Fruit fly (Drosophila melanogaster) whole organism, prepupa: ENCODE results near the gene nkd.

Experiments
- Blimp-1 ChIP-seq: fragments of 200-800 bp; sonication (Bioruptor generic); optimal IDR thresholded peaks from 3 replicates; lab custom pipeline; 2017; ENCODE audit warnings: missing biosample characterization, missing genetic modification characterization, mild to moderate bottlenecking, moderate library complexity, missing genetic modification reagents
- CG10631 ChIP-seq: fragments of 200-800 bp; sonication (Bioruptor generic); optimal IDR thresholded peaks from 2 replicates; lab custom pipeline; 2016; ENCODE audit warnings: missing biosample characterization, missing genetic modification characterization
- CG10669 ChIP-seq: fragments of 200-800 bp; sonication (Bioruptor generic); optimal IDR thresholded peaks from 3 replicates; lab custom pipeline; 2018; ENCODE audit warnings: missing biosample characterization, mild to moderate bottlenecking, missing genetic modification characterization, moderate library complexity
- CG11294 ChIP-seq: fragments of 200-800 bp; sonication (Bioruptor generic); IDR thresholded peaks from 2 replicates; pipeline ENCODE4 v1.3.6; 2022; ENCODE audit warnings: missing biosample characterization, missing genetic modification characterization
- CG11762 ChIP-seq: fragments of 200-800 bp; sonication (Bioruptor generic); optimal IDR thresholded peaks from 3 replicates; lab custom pipeline; 2016; ENCODE audit warnings: missing biosample characterization, missing genetic modification characterization; ENCODE audit not compliant: insufficient read depth
- CG15336 ChIP-seq: fragments of 200-800 bp; sonication (Bioruptor generic); IDR thresholded peaks from 2 replicates; pipeline ENCODE4 v1.3.6; 2022; ENCODE audit warnings: missing biosample characterization, missing genetic modification characterization
- CG16779 ChIP-seq: fragments of 200-800 bp; sonication (Bioruptor generic); optimal IDR thresholded peaks from 3 replicates; lab custom pipeline; 2017; ENCODE audit warnings: missing biosample characterization, mild to moderate bottlenecking, missing genetic modification characterization
- CG3032 ChIP-seq: fragments of 200-800 bp; optimal IDR thresholded peaks from 2 replicates; lab custom pipeline; 2019; ENCODE audit warnings: missing biosample characterization, mild to moderate bottlenecking, missing genetic modification characterization, moderate library complexity
- CG32006 ChIP-seq: fragments of 200-800 bp; sonication (Bioruptor generic); optimal IDR thresholded peaks from 3 replicates; lab custom pipeline; 2017; ENCODE audit warnings: missing biosample characterization, mild to moderate bottlenecking, missing genetic modification characterization
- CG34406 ChIP-seq: fragments of 200-800 bp; sonication (Bioruptor generic); optimal IDR thresholded peaks from 3 replicates; lab custom pipeline; 2016; ENCODE audit warnings: missing biosample characterization, missing genetic modification characterization
- CG3919 ChIP-seq: fragments of 200-800 bp; sonication (Bioruptor generic); optimal IDR thresholded peaks from 3 replicates; lab custom pipeline; 2016; ENCODE audit warnings: missing biosample characterization, missing genetic modification characterization
- CG4318 ChIP-seq: fragments of 200-800 bp; sonication (Bioruptor generic); optimal IDR thresholded peaks from 3 replicates; lab custom pipeline; 2017; ENCODE audit warnings: missing biosample characterization, mild to moderate bottlenecking, missing genetic modification characterization
- CG6163 ChIP-seq: fragments of 200-800 bp; sonication (Bioruptor generic); IDR thresholded peaks from 3 replicates; pipeline ENCODE4 v1.3.6; 2022; ENCODE audit warnings: missing biosample characterization, missing genetic modification characterization
- CG6792 ChIP-seq: fragments of 200-800 bp; sonication (Bioruptor generic); optimal IDR thresholded peaks from 3 replicates; lab custom pipeline; 2016; ENCODE audit warnings: missing biosample characterization, missing genetic modification characterization
- CG6808 ChIP-seq: fragments of 200-800 bp; sonication (Bioruptor generic); optimal IDR thresholded peaks from 3 replicates; lab custom pipeline; 2017; ENCODE audit warnings: missing biosample characterization, missing genetic modification characterization, mild to moderate bottlenecking, moderate library complexity, missing genetic modification reagents
- CG8119 ChIP-seq: fragments of 200-800 bp; sonication (Bioruptor generic); IDR thresholded peaks from 3 replicates; pipeline ENCODE4 v1.3.6; 2022; ENCODE audit warnings: missing biosample characterization, missing genetic modification characterization
- CG8319 ChIP-seq: fragments of 200-800 bp; sonication (Bioruptor generic); optimal IDR thresholded peaks from 3 replicates; lab custom pipeline; 2016; ENCODE audit warnings: missing biosample characterization, missing genetic modification characterization
- CG8632 ChIP-seq: fragments of 200-800 bp; sonication (Bioruptor generic); optimal IDR thresholded peaks from 3 replicates; lab custom pipeline; 2016; ENCODE audit warnings: missing biosample characterization, missing genetic modification characterization
- CG9139 ChIP-seq: fragments of 200-800 bp; sonication (Bioruptor generic); optimal IDR thresholded peaks from 3 replicates; lab custom pipeline; 2017; ENCODE audit warnings: missing biosample characterization, mild to moderate bottlenecking, missing genetic modification characterization
- Eip75B ChIP-seq: fragments of 200-800 bp; sonication (Bioruptor generic); optimal IDR thresholded peaks from 3 replicates; lab custom pipeline; 2016; ENCODE audit warnings: missing biosample characterization, missing genetic modification characterization
- Eip78C ChIP-seq: fragments of 200-800 bp; sonication (Bioruptor generic); peaks from one replicate; lab custom pipeline; 2016; ENCODE audit warnings: missing biosample characterization, missing genetic modification characterization
- Eip93F ChIP-seq: fragments of 200-800 bp; sonication (Bioruptor generic); optimal IDR thresholded peaks from 2 replicates; lab custom pipeline; 2016; ENCODE audit warnings: missing biosample characterization, mild to moderate bottlenecking, missing genetic modification characterization
- Gug ChIP-seq: fragments of 200-800 bp; sonication (Bioruptor generic); IDR thresholded peaks from 2 replicates; pipeline ENCODE4 v1.3.6; 2022; ENCODE audit warnings: missing biosample characterization, missing genetic modification characterization
- Hr38 ChIP-seq: sonication (Bioruptor generic); optimal IDR thresholded peaks from 2 replicates; lab custom pipeline; 2016; ENCODE audit warnings: missing biosample characterization, missing genetic modification characterization
- Hr4 ChIP-seq: fragments of 200-800 bp; sonication (Bioruptor generic); optimal IDR thresholded peaks from 3 replicates; lab custom pipeline; 2016; ENCODE audit warnings: missing biosample characterization, missing genetic modification characterization
- Lpt ChIP-seq: fragments of 200-800 bp; sonication (Bioruptor generic); optimal IDR thresholded peaks from 3 replicates; lab custom pipeline; 2016; ENCODE audit warnings: missing biosample characterization, missing genetic modification characterization
- Met ChIP-seq: fragments of 200-800 bp; sonication (Bioruptor generic); optimal IDR thresholded peaks from 3 replicates; lab custom pipeline; 2016; ENCODE audit warnings: missing biosample characterization, missing genetic modification characterization
- OdsH ChIP-seq: fragments of 200-800 bp; sonication (Bioruptor generic); optimal IDR thresholded peaks from 3 replicates; lab custom pipeline; 2016; ENCODE audit warnings: missing biosample characterization, missing genetic modification characterization
- Sox102F ChIP-seq: fragments of 200-800 bp; sonication (Bioruptor generic); optimal IDR thresholded peaks from 2 replicates; lab custom pipeline; 2016; ENCODE audit warnings: missing biosample characterization, mild to moderate bottlenecking, missing genetic modification characterization
- Sox14 ChIP-seq: fragments of 200-800 bp; sonication (Bioruptor generic); optimal IDR thresholded peaks from 3 replicates; lab custom pipeline; 2016; ENCODE audit warnings: missing biosample characterization, missing genetic modification characterization
- Sox15 ChIP-seq: fragments of 200-800 bp; sonication (Bioruptor generic); optimal IDR thresholded peaks from 3 replicates; lab custom pipeline; 2016; ENCODE audit warnings: missing biosample characterization, missing genetic modification characterization
- achi ChIP-seq: fragments of 200-800 bp; sonication (Bioruptor generic); optimal IDR thresholded peaks from 3 replicates; lab custom pipeline; 2016; ENCODE audit warnings: missing biosample characterization, missing genetic modification characterization
- acj6 ChIP-seq: fragments of 200-800 bp; sonication (Bioruptor generic); optimal IDR thresholded peaks from 3 replicates; lab custom pipeline; 2016; ENCODE audit warnings: missing biosample characterization, missing genetic modification characterization
- dac ChIP-seq: fragments of 200-800 bp; sonication (Bioruptor generic); optimal IDR thresholded peaks from 2 replicates; lab custom pipeline; 2017; ENCODE audit warnings: missing biosample characterization, mild to moderate bottlenecking, missing genetic modification characterization
- dsx ChIP-seq: fragments of 200-800 bp; optimal IDR thresholded peaks from 3 replicates; lab custom pipeline; 2019; ENCODE audit warnings: missing biosample characterization, mild to moderate bottlenecking, missing genetic modification characterization, moderate library complexity; ENCODE audit not compliant: poor library complexity, severe bottlenecking
- eg ChIP-seq: fragments of 200-800 bp; sonication (Bioruptor generic); IDR thresholded peaks from 3 replicates; pipeline ENCODE4 v1.3.6; 2022; ENCODE audit warnings: missing biosample characterization, missing genetic modification characterization
- esn ChIP-seq: fragments of 200-800 bp; sonication (Bioruptor generic); optimal IDR thresholded peaks from 2 replicates; lab custom pipeline; 2016; ENCODE audit warnings: missing biosample characterization, mild to moderate bottlenecking, missing genetic modification characterization, moderate library complexity
- fd59A ChIP-seq: fragments of 200-800 bp; sonication (Bioruptor generic); optimal IDR thresholded peaks from 2 replicates; lab custom pipeline; 2017; ENCODE audit warnings: missing biosample characterization, mild to moderate bottlenecking, missing genetic modification characterization, missing genetic modification reagents
- fd85E ChIP-seq: fragments of 200-800 bp; sonication (Bioruptor generic); optimal IDR thresholded peaks from 3 replicates; lab custom pipeline; 2016; ENCODE audit warnings: missing biosample characterization, missing genetic modification characterization
- net ChIP-seq: fragments of 200-800 bp; sonication (Bioruptor generic); optimal IDR thresholded peaks from 3 replicates; lab custom pipeline; 2016; ENCODE audit warnings: missing biosample characterization, missing genetic modification characterization
- pdm3 ChIP-seq: fragments of 200-800 bp; sonication (Bioruptor generic); optimal IDR thresholded peaks from 3 replicates; lab custom pipeline; 2016; ENCODE audit warnings: missing biosample characterization, missing genetic modification characterization
- salr ChIP-seq, 2 experiments: fragments of 200-800 bp; sonication (Bioruptor generic); optimal IDR thresholded peaks; 3 replicates each; lab custom pipeline; 2016 to 2018; ENCODE audit warnings: missing biosample characterization in 2 of 2, missing genetic modification characterization in 2 of 2, mild to moderate bottlenecking in 1 of 2
- spab ChIP-seq: fragments of 200-800 bp; sonication (Bioruptor generic); optimal IDR thresholded peaks from 2 replicates; lab custom pipeline; 2017; ENCODE audit warnings: missing biosample characterization, mild to moderate bottlenecking, missing genetic modification characterization, missing genetic modification reagents
- ss ChIP-seq, 2 experiments: fragments of 200-800 bp; sonication (Bioruptor generic); optimal IDR thresholded peaks; 2 replicates in 1 of 2; 3 replicates in 1 of 2; lab custom pipeline; 2017 to 2018; ENCODE audit warnings: mild to moderate bottlenecking in 2 of 2, missing biosample characterization in 2 of 2, missing genetic modification characterization in 2 of 2, moderate library complexity in 1 of 2
- svp ChIP-seq: fragments of 200-800 bp; sonication (Bioruptor generic); peaks from one replicate; lab custom pipeline; 2016; ENCODE audit warnings: missing biosample characterization, missing genetic modification characterization
- topi ChIP-seq: fragments of 200-800 bp; sonication (Bioruptor generic); optimal IDR thresholded peaks from 3 replicates; lab custom pipeline; 2016; ENCODE audit warnings: missing biosample characterization, missing genetic modification characterization
- vri ChIP-seq: fragments of 200-800 bp; sonication (Bioruptor generic); optimal IDR thresholded peaks from 3 replicates; lab custom pipeline; 2016; ENCODE audit warnings: missing biosample characterization, mild to moderate bottlenecking, missing genetic modification characterization

The nkd gene

dm6 chr3L:19079067-19079466 lies 33.8 kb upstream of the nkd start (continued):
- TF ChIP-seq vri (GFP tag; lab: Kevin White, UChicago) (no peak), dsx (GFP tag; lab: Kevin White, UChicago) (peak; percentile 22), CG11294 (GFP tag; lab: Robert Waterston, UW) (no peak), achi (GFP tag; lab: Kevin White, UChicago) (no peak), Sox15 (GFP tag; lab: Kevin White, UChicago) (no peak), net (GFP tag; lab: Kevin White, UChicago) (no peak), CG10669 (GFP tag; lab: Kevin White, UChicago) (no peak), pdm3 (GFP tag; lab: Kevin White, UChicago) (no peak), Sox14 (GFP tag; lab: Kevin White, UChicago) (no peak), Lpt (GFP tag; lab: Kevin White, UChicago) (peak; percentile 23), CG4318 (GFP tag; lab: Kevin White, UChicago) (no peak), Eip78C (GFP tag; lab: Kevin White, UChicago) (no peak), CG10631 (GFP tag; lab: Kevin White, UChicago) (no peak), CG8632 (GFP tag; lab: Kevin White, UChicago) (no peak), CG8319 (GFP tag; lab: Kevin White, UChicago) (no peak), CG15336 (no peak), CG6808 (peak; percentile 10), Hr38 (GFP tag; lab: Kevin White, UChicago) (no peak), svp (GFP tag; lab: Kevin White, UChicago) (no peak), spab (GFP tag; lab: Kevin White, UChicago) (no peak), CG11762 (GFP tag; lab: Kevin White, UChicago) (no peak)

dm6 chr3L:19078444-19078843 lies 33.2 kb upstream of the nkd start:
- TF ChIP-seq spab (GFP tag; lab: Kevin White, UChicago) = no peak
- no peak for TF ChIP-seq CG9139
- no peak for TF ChIP-seq Eip75B
- no peak for TF ChIP-seq fd85E (GFP tag; lab: Kevin White, UChicago)
- TF ChIP-seq fd59A (GFP tag; lab: Kevin White, UChicago) = no peak
- TF ChIP-seq CG6163 = peak; percentile 59
- TF ChIP-seq ss (GFP tag; optimal IDR thresholded peaks at IDR 0.05; lab: Kevin White, UChicago) = no peak
- no peak for TF ChIP-seq Eip93F (GFP tag; lab: Kevin White, UChicago)
- peak; percentile 16 for TF ChIP-seq OdsH (GFP tag; lab: Kevin White, UChicago)
- TF ChIP-seq Blimp-1 = no peak
- TF ChIP-seq dac = no peak
- TF ChIP-seq CG8119 (GFP tag; lab: Robert Waterston, UW) = peak; percentile 54; the same call in 2 of the 3 replicates
- peak; percentile 63 for TF ChIP-seq eg (GFP tag; lab: Robert Waterston, UW)
- no peak for TF ChIP-seq CG16779 (tag; lab: Kevin White, UChicago)
- no peak for TF ChIP-seq Hr38 (GFP tag; lab: Kevin White, UChicago)
- TF ChIP-seq CG3032 (tag; lab: Kevin White, UChicago) = peak; percentile 20
- no peak for TF ChIP-seq Sox14 (GFP tag; lab: Kevin White, UChicago)
- no peak for TF ChIP-seq CG11294 (GFP tag; lab: Robert Waterston, UW)
- no peak for TF ChIP-seq CG8632 (GFP tag; lab: Kevin White, UChicago)
- TF ChIP-seq CG6808 = no peak
- peak; percentile 57 for TF ChIP-seq CG32006 (GFP tag; lab: Kevin White, UChicago)
- TF ChIP-seq CG34406 (GFP tag; lab: Kevin White, UChicago) = peak; percentile 12
- TF ChIP-seq achi (GFP tag; lab: Kevin White, UChicago) = peak; percentile 19
- TF ChIP-seq Gug (GFP tag; lab: Robert Waterston, UW) = peak; percentile 56; the same call in 1 of the 2 replicates
- peak; percentile 46 for TF ChIP-seq CG10631 (GFP tag; lab: Kevin White, UChicago)
- peak; percentile 31 for TF ChIP-seq CG4318 (GFP tag; lab: Kevin White, UChicago)
- TF ChIP-seq topi (GFP tag; lab: Kevin White, UChicago) = no peak
- TF ChIP-seq CG3919 (GFP tag; lab: Kevin White, UChicago) = peak; percentile 7
- peak; percentile 3 for TF ChIP-seq Hr4 (GFP tag; lab: Kevin White, UChicago)
- peak; percentile 9 for TF ChIP-seq CG6792 (GFP tag; lab: Kevin White, UChicago)
- TF ChIP-seq esn (GFP tag; lab: Kevin White, UChicago) = peak; percentile 10
- TF ChIP-seq Met (GFP tag; lab: Kevin White, UChicago) = peak; percentile 24
- no peak for TF ChIP-seq CG11762 (GFP tag; lab: Kevin White, UChicago)
- peak; percentile 64 for TF ChIP-seq Eip78C (GFP tag; lab: Kevin White, UChicago)
- peak in 1 of 2 experiments; percentile 28 for TF ChIP-seq salr (GFP tag; optimal IDR thresholded peaks at IDR 0.05; lab: Kevin White, UChicago)
- no peak for TF ChIP-seq CG8319 (GFP tag; lab: Kevin White, UChicago)
- TF ChIP-seq net (GFP tag; lab: Kevin White, UChicago) = no peak
- TF ChIP-seq acj6 (GFP tag; lab: Kevin White, UChicago) = peak; percentile 18
- no peak for TF ChIP-seq Sox102F (GFP tag; lab: Kevin White, UChicago)
- TF ChIP-seq CG15336 = peak; percentile 70
- TF ChIP-seq svp (GFP tag; lab: Kevin White, UChicago) = peak; percentile 70
- peak; percentile 6 for TF ChIP-seq CG10669 (GFP tag; lab: Kevin White, UChicago)
